Fruit fly (Drosophila melanogaster): ENCODE data around the gene eIF2D.

Gene eIF2D

dm6 chr3R:29194957-29195356 lies 43.4 kb upstream of the eIF2D start, which contains the start of gene jus:
Gene jus, minus strand, starts transcription at chr3R:29194994.
- TF ChIP-seq EcR (GFP tag; optimal IDR thresholded peaks at IDR 0.05) (no peak), Pif1B (GFP tag; optimal IDR thresholded peaks at IDR 0.05) (no peak), Ets98B (GFP tag; IDR thresholded peaks at IDR 0.05) (no peak), CG9948 (tag; optimal IDR thresholded peaks at IDR 0.05) (no peak), Snoo (tag; optimal IDR thresholded peaks at IDR 0.05) (no peak), CG4496 (GFP tag; IDR thresholded peaks at IDR 0.05) (no peak), fd96Ca (GFP tag; IDR thresholded peaks at IDR 0.05) (no peak), CG34367 (tag; optimal IDR thresholded peaks at IDR 0.05) (no peak), CG14655 (GFP tag; optimal IDR thresholded peaks at IDR 0.05) (no peak), CG12605 (GFP tag; IDR thresholded peaks at IDR 0.05) (no peak), rn (GFP tag; IDR thresholded peaks at IDR 0.05) (no peak), CG8159 (tag; optimal IDR thresholded peaks at IDR 0.05) (no peak), Pif1A (GFP tag; optimal IDR thresholded peaks at IDR 0.05) (no peak), CG17806 (tag; optimal IDR thresholded peaks at IDR 0.05) (no peak), gl (tag; optimal IDR thresholded peaks at IDR 0.05) (no peak), CG32121 (GFP tag; IDR thresholded peaks at IDR 0.05) (no peak), CG10348 (GFP tag; IDR thresholded peaks at IDR 0.05) (no peak)

dm6 chr3R:29190984-29191383 lies 39.4 kb upstream of the eIF2D start:
- TF ChIP-seq Snoo (tag; optimal IDR thresholded peaks at IDR 0.05) = no peak
- no peak for TF ChIP-seq CG8159 (tag; optimal IDR thresholded peaks at IDR 0.05)
- TF ChIP-seq CG4496 (GFP tag; IDR thresholded peaks at IDR 0.05) = 0 out of 3 replicates have a peak, but pooled peaks have one; percentile 14
- no peak for TF ChIP-seq fd96Ca (GFP tag; IDR thresholded peaks at IDR 0.05)
- no peak for TF ChIP-seq CG17806 (tag; optimal IDR thresholded peaks at IDR 0.05)

- TF ChIP-seq CG32121 (GFP tag; IDR thresholded peaks at IDR 0.05) (no peak), Ets98B (GFP tag; IDR thresholded peaks at IDR 0.05) (no peak), CG14655 (GFP tag; optimal IDR thresholded peaks at IDR 0.05) (no peak), CG34367 (tag; optimal IDR thresholded peaks at IDR 0.05) (no peak), Pif1B (GFP tag; optimal IDR thresholded peaks at IDR 0.05) (no peak), CG9948 (tag; optimal IDR thresholded peaks at IDR 0.05) (no peak), CG10348 (GFP tag; IDR thresholded peaks at IDR 0.05) (no peak), EcR (GFP tag; optimal IDR thresholded peaks at IDR 0.05) (no peak), CG12605 (GFP tag; IDR thresholded peaks at IDR 0.05) (no peak), CG8159 (tag; optimal IDR thresholded peaks at IDR 0.05) (no peak), CG17806 (tag; optimal IDR thresholded peaks at IDR 0.05) (no peak), Snoo (tag; optimal IDR thresholded peaks at IDR 0.05) (no peak), CG13204 (GFP tag; optimal IDR thresholded peaks at IDR 0.05) (no peak), CG15710 (tag; optimal IDR thresholded peaks at IDR 0.05) (no peak), D1 (tag; optimal IDR thresholded peaks at IDR 0.05) (no peak), rn (GFP tag; IDR thresholded peaks at IDR 0.05) (no peak), gl (tag; optimal IDR thresholded peaks at IDR 0.05) (no peak), CG8301 (tag; optimal IDR thresholded peaks at IDR 0.05) (no peak)
These were observed 13.5 kb upstream of the eIF2D start, which contains the start of gene CG11898 for dm6 chr3R:29164930-29165693. Gene CG11898, plus strand, starts transcription at chr3R:29165643.

- TF ChIP-seq CG34367 (tag; optimal IDR thresholded peaks at IDR 0.05) (no peak), EcR (GFP tag; optimal IDR thresholded peaks at IDR 0.05) (no peak)
These were observed 8.0 kb upstream of the eIF2D start for dm6 chr3R:29159620-29160019.

dm6 chr3R:29158721-29159120 lies 7.1 kb upstream of the eIF2D start:
- TF ChIP-seq CG17806 (tag; optimal IDR thresholded peaks at IDR 0.05) (no peak), CG8159 (tag; optimal IDR thresholded peaks at IDR 0.05) (no peak), gl (tag; optimal IDR thresholded peaks at IDR 0.05) (no peak), CG13204 (GFP tag; optimal IDR thresholded peaks at IDR 0.05) (no peak), CG4496 (GFP tag; IDR thresholded peaks at IDR 0.05) (no peak), CG8301 (tag; optimal IDR thresholded peaks at IDR 0.05) (no peak), CG12605 (GFP tag; IDR thresholded peaks at IDR 0.05) (no peak), rn (GFP tag; IDR thresholded peaks at IDR 0.05) (no peak), fd96Ca (GFP tag; IDR thresholded peaks at IDR 0.05) (no peak), CG14655 (GFP tag; optimal IDR thresholded peaks at IDR 0.05) (no peak), CG34367 (tag; optimal IDR thresholded peaks at IDR 0.05) (no peak), CG9948 (tag; optimal IDR thresholded peaks at IDR 0.05) (no peak), CG15710 (tag; optimal IDR thresholded peaks at IDR 0.05) (no peak), Ets98B (GFP tag; IDR thresholded peaks at IDR 0.05) (no peak), Snoo (tag; optimal IDR thresholded peaks at IDR 0.05) (no peak)

dm6 chr3R:29157418-29158398 lies 6.1 kb upstream of the eIF2D start, which contains the start of gene rdog:
Gene rdog, plus strand, starts transcription at chr3R:29158122.
- peak; percentile 40 for TF ChIP-seq Ets98B (GFP tag; IDR thresholded peaks at IDR 0.05)
- TF ChIP-seq fd96Ca (GFP tag; IDR thresholded peaks at IDR 0.05) = peak; percentile 26; the same call in 1 of the 3 replicates
- peak; percentile 59 for TF ChIP-seq CG4496 (GFP tag; IDR thresholded peaks at IDR 0.05)
- peak; percentile 71 for TF ChIP-seq CG17806 (tag; optimal IDR thresholded peaks at IDR 0.05)
- no peak for TF ChIP-seq CG12605 (GFP tag; IDR thresholded peaks at IDR 0.05)
- TF ChIP-seq CG9948 (tag; optimal IDR thresholded peaks at IDR 0.05) = peak; percentile 73
- no peak for TF ChIP-seq rn (GFP tag; IDR thresholded peaks at IDR 0.05)
- peak; percentile 18 for TF ChIP-seq gl (tag; optimal IDR thresholded peaks at IDR 0.05)
- peak; percentile 80 for TF ChIP-seq CG8159 (tag; optimal IDR thresholded peaks at IDR 0.05)
- TF ChIP-seq CG14655 (GFP tag; optimal IDR thresholded peaks at IDR 0.05) = no peak
- peak; percentile 78 for TF ChIP-seq CG8301 (tag; optimal IDR thresholded peaks at IDR 0.05)
- peak; percentile 41 for TF ChIP-seq EcR (GFP tag; optimal IDR thresholded peaks at IDR 0.05)
- TF ChIP-seq CG34367 (tag; optimal IDR thresholded peaks at IDR 0.05) = peak; percentile 72
- no peak for TF ChIP-seq CG32121 (GFP tag; IDR thresholded peaks at IDR 0.05)
- peak; percentile 82 for TF ChIP-seq Snoo (tag; optimal IDR thresholded peaks at IDR 0.05)
- peak; percentile 60 for TF ChIP-seq Pif1B (GFP tag; optimal IDR thresholded peaks at IDR 0.05)
- peak; percentile 77 for TF ChIP-seq CG15710 (tag; optimal IDR thresholded peaks at IDR 0.05)
- TF ChIP-seq CG13204 (GFP tag; optimal IDR thresholded peaks at IDR 0.05) = no peak
- no peak for TF ChIP-seq D1 (tag; optimal IDR thresholded peaks at IDR 0.05)
- TF ChIP-seq Pif1A (GFP tag; optimal IDR thresholded peaks at IDR 0.05) = no peak
- 0 out of 2 replicates have a peak, but pooled peaks have one; percentile 33 for TF ChIP-seq CG10348 (GFP tag; IDR thresholded peaks at IDR 0.05)
